Fruit fly (Drosophila melanogaster) S2 (cell line): ENCODE measurements around the gene TwdlP.

Source experiments
- CG8478 ChIP-seq: fragments of >200 bp; optimal IDR thresholded peaks from 2 replicates; lab custom pipeline; 2018
- CTCF ChIP-seq, 2 experiments: fragments of >200 bp; optimal IDR thresholded peaks; 2 replicates each; lab custom pipeline; 2018

DNA sequence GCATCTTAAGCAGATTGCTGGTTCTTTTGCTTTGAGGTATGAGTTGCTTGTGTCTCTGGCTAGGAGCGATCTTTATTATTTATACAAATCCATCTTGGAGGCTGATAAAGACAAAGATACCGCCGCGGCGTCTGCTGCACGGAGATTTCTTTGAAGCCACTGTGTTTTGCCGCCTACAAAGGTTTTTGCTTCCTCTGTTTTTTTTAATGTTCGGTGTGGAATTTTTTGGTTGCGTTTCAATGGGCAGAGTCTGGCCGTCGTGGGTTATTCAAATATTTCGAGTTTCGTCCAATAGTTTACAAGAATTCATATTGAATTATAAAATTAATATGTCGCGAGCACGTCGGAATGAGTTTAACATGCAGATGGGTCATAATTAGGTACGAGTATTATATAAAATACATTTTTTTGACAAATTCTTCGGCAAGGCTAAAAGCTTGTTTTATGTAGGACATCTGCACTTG, 2.4 kb upstream of the TwdlP start, which contains the start of gene TwdlB:
- TF ChIP-seq CTCF (optimal IDR thresholded peaks at IDR 0.05; lab: Kevin White, UChicago) = no peak
- TF ChIP-seq CG8478 (lab: Kevin White, UChicago) = no peak
